Fruit fly (Drosophila melanogaster) whole organism, prepupa: ENCODE data around the gene lark.

Experiments
- Blimp-1 ChIP-seq: fragments of 200-800 bp; sonication (Bioruptor generic); optimal IDR thresholded peaks from 3 replicates; lab custom pipeline; 2017; ENCODE audit warnings: missing biosample characterization, missing genetic modification characterization, mild to moderate bottlenecking, moderate library complexity, missing genetic modification reagents
- CG10631 ChIP-seq: fragments of 200-800 bp; sonication (Bioruptor generic); optimal IDR thresholded peaks from 2 replicates; lab custom pipeline; 2016; ENCODE audit warnings: missing biosample characterization, missing genetic modification characterization
- CG11294 ChIP-seq: fragments of 200-800 bp; sonication (Bioruptor generic); IDR thresholded peaks from 2 replicates; pipeline ENCODE4 v1.3.6; 2022; ENCODE audit warnings: missing biosample characterization, missing genetic modification characterization
- CG11762 ChIP-seq: fragments of 200-800 bp; sonication (Bioruptor generic); optimal IDR thresholded peaks from 3 replicates; lab custom pipeline; 2016; ENCODE audit warnings: missing biosample characterization, missing genetic modification characterization; ENCODE audit not compliant: insufficient read depth
- CG15336 ChIP-seq: fragments of 200-800 bp; sonication (Bioruptor generic); IDR thresholded peaks from 2 replicates; pipeline ENCODE4 v1.3.6; 2022; ENCODE audit warnings: missing biosample characterization, missing genetic modification characterization
- CG1621 ChIP-seq: fragments of 200-800 bp; sonication (Bioruptor generic); optimal IDR thresholded peaks from 3 replicates; lab custom pipeline; 2018; ENCODE audit warnings: missing biosample characterization, mild to moderate bottlenecking, missing genetic modification characterization
- CG16779 ChIP-seq: fragments of 200-800 bp; sonication (Bioruptor generic); optimal IDR thresholded peaks from 3 replicates; lab custom pipeline; 2017; ENCODE audit warnings: missing biosample characterization, mild to moderate bottlenecking, missing genetic modification characterization
- CG3032 ChIP-seq: fragments of 200-800 bp; optimal IDR thresholded peaks from 2 replicates; lab custom pipeline; 2019; ENCODE audit warnings: missing biosample characterization, mild to moderate bottlenecking, missing genetic modification characterization, moderate library complexity
- CG31627 ChIP-seq: fragments of 200-800 bp; sonication (Bioruptor generic); optimal IDR thresholded peaks from 3 replicates; lab custom pipeline; 2016; ENCODE audit warnings: missing biosample characterization, missing genetic modification characterization
- CG32006 ChIP-seq: fragments of 200-800 bp; sonication (Bioruptor generic); optimal IDR thresholded peaks from 3 replicates; lab custom pipeline; 2017; ENCODE audit warnings: missing biosample characterization, mild to moderate bottlenecking, missing genetic modification characterization
- CG34406 ChIP-seq: fragments of 200-800 bp; sonication (Bioruptor generic); optimal IDR thresholded peaks from 3 replicates; lab custom pipeline; 2016; ENCODE audit warnings: missing biosample characterization, missing genetic modification characterization
- CG4318 ChIP-seq: fragments of 200-800 bp; sonication (Bioruptor generic); optimal IDR thresholded peaks from 3 replicates; lab custom pipeline; 2017; ENCODE audit warnings: missing biosample characterization, mild to moderate bottlenecking, missing genetic modification characterization
- CG6163 ChIP-seq: fragments of 200-800 bp; sonication (Bioruptor generic); IDR thresholded peaks from 3 replicates; pipeline ENCODE4 v1.3.6; 2022; ENCODE audit warnings: missing biosample characterization, missing genetic modification characterization
- CG6792 ChIP-seq: fragments of 200-800 bp; sonication (Bioruptor generic); optimal IDR thresholded peaks from 3 replicates; lab custom pipeline; 2016; ENCODE audit warnings: missing biosample characterization, missing genetic modification characterization
- CG6854 ChIP-seq: fragments of 200-800 bp; sonication (Bioruptor generic); optimal IDR thresholded peaks from 2 replicates; lab custom pipeline; 2017; ENCODE audit warnings: missing biosample characterization, mild to moderate bottlenecking, missing genetic modification characterization
- CG7368 ChIP-seq: fragments of 200-800 bp; sonication (Bioruptor generic); optimal IDR thresholded peaks from 3 replicates; lab custom pipeline; 2016; ENCODE audit warnings: missing biosample characterization, missing genetic modification characterization
- CG8119 ChIP-seq: fragments of 200-800 bp; sonication (Bioruptor generic); IDR thresholded peaks from 3 replicates; pipeline ENCODE4 v1.3.6; 2022; ENCODE audit warnings: missing biosample characterization, missing genetic modification characterization
- CG8319 ChIP-seq: fragments of 200-800 bp; sonication (Bioruptor generic); optimal IDR thresholded peaks from 3 replicates; lab custom pipeline; 2016; ENCODE audit warnings: missing biosample characterization, missing genetic modification characterization
- CG8632 ChIP-seq: fragments of 200-800 bp; sonication (Bioruptor generic); optimal IDR thresholded peaks from 3 replicates; lab custom pipeline; 2016; ENCODE audit warnings: missing biosample characterization, missing genetic modification characterization
- Eip75B ChIP-seq: fragments of 200-800 bp; sonication (Bioruptor generic); optimal IDR thresholded peaks from 3 replicates; lab custom pipeline; 2016; ENCODE audit warnings: missing biosample characterization, missing genetic modification characterization
- Eip93F ChIP-seq: fragments of 200-800 bp; sonication (Bioruptor generic); optimal IDR thresholded peaks from 2 replicates; lab custom pipeline; 2016; ENCODE audit warnings: missing biosample characterization, mild to moderate bottlenecking, missing genetic modification characterization
- Ets21C ChIP-seq: fragments of 200-800 bp; sonication (Bioruptor generic); optimal IDR thresholded peaks from 3 replicates; lab custom pipeline; 2016; ENCODE audit warnings: missing biosample characterization, missing genetic modification characterization
- Ets96B ChIP-seq: fragments of 200-800 bp; optimal IDR thresholded peaks from 2 replicates; lab custom pipeline; 2019; ENCODE audit warnings: missing biosample characterization, mild to moderate bottlenecking, missing genetic modification characterization, moderate library complexity
- Gug ChIP-seq: fragments of 200-800 bp; sonication (Bioruptor generic); IDR thresholded peaks from 2 replicates; pipeline ENCODE4 v1.3.6; 2022; ENCODE audit warnings: missing biosample characterization, missing genetic modification characterization
- Hr38 ChIP-seq: sonication (Bioruptor generic); optimal IDR thresholded peaks from 2 replicates; lab custom pipeline; 2016; ENCODE audit warnings: missing biosample characterization, missing genetic modification characterization
- Hr39 ChIP-seq: fragments of 200-800 bp; sonication (Bioruptor generic); optimal IDR thresholded peaks from 2 replicates; lab custom pipeline; 2016; ENCODE audit warnings: missing biosample characterization, missing genetic modification characterization
- Met ChIP-seq: fragments of 200-800 bp; sonication (Bioruptor generic); optimal IDR thresholded peaks from 3 replicates; lab custom pipeline; 2016; ENCODE audit warnings: missing biosample characterization, missing genetic modification characterization
- OdsH ChIP-seq: fragments of 200-800 bp; sonication (Bioruptor generic); optimal IDR thresholded peaks from 3 replicates; lab custom pipeline; 2016; ENCODE audit warnings: missing biosample characterization, missing genetic modification characterization
- Sox102F ChIP-seq: fragments of 200-800 bp; sonication (Bioruptor generic); optimal IDR thresholded peaks from 2 replicates; lab custom pipeline; 2016; ENCODE audit warnings: missing biosample characterization, mild to moderate bottlenecking, missing genetic modification characterization
- Sox14 ChIP-seq: fragments of 200-800 bp; sonication (Bioruptor generic); optimal IDR thresholded peaks from 3 replicates; lab custom pipeline; 2016; ENCODE audit warnings: missing biosample characterization, missing genetic modification characterization
- Sox15 ChIP-seq: fragments of 200-800 bp; sonication (Bioruptor generic); optimal IDR thresholded peaks from 3 replicates; lab custom pipeline; 2016; ENCODE audit warnings: missing biosample characterization, missing genetic modification characterization
- achi ChIP-seq: fragments of 200-800 bp; sonication (Bioruptor generic); optimal IDR thresholded peaks from 3 replicates; lab custom pipeline; 2016; ENCODE audit warnings: missing biosample characterization, missing genetic modification characterization
- cyc ChIP-seq: fragments of 200-800 bp; sonication (Bioruptor generic); optimal IDR thresholded peaks from 3 replicates; lab custom pipeline; 2016; ENCODE audit warnings: missing biosample characterization, missing genetic modification characterization
- dsx ChIP-seq: fragments of 200-800 bp; optimal IDR thresholded peaks from 3 replicates; lab custom pipeline; 2019; ENCODE audit warnings: missing biosample characterization, mild to moderate bottlenecking, missing genetic modification characterization, moderate library complexity; ENCODE audit not compliant: poor library complexity, severe bottlenecking
- eg ChIP-seq: fragments of 200-800 bp; sonication (Bioruptor generic); IDR thresholded peaks from 3 replicates; pipeline ENCODE4 v1.3.6; 2022; ENCODE audit warnings: missing biosample characterization, missing genetic modification characterization
- esn ChIP-seq: fragments of 200-800 bp; sonication (Bioruptor generic); optimal IDR thresholded peaks from 2 replicates; lab custom pipeline; 2016; ENCODE audit warnings: missing biosample characterization, mild to moderate bottlenecking, missing genetic modification characterization, moderate library complexity
- fd59A ChIP-seq: fragments of 200-800 bp; sonication (Bioruptor generic); optimal IDR thresholded peaks from 2 replicates; lab custom pipeline; 2017; ENCODE audit warnings: missing biosample characterization, mild to moderate bottlenecking, missing genetic modification characterization, missing genetic modification reagents
- fd85E ChIP-seq: fragments of 200-800 bp; sonication (Bioruptor generic); optimal IDR thresholded peaks from 3 replicates; lab custom pipeline; 2016; ENCODE audit warnings: missing biosample characterization, missing genetic modification characterization
- lz ChIP-seq: fragments of 200-800 bp; sonication (Bioruptor generic); optimal IDR thresholded peaks from 3 replicates; lab custom pipeline; 2016; ENCODE audit warnings: missing biosample characterization, missing genetic modification characterization
- net ChIP-seq: fragments of 200-800 bp; sonication (Bioruptor generic); optimal IDR thresholded peaks from 3 replicates; lab custom pipeline; 2016; ENCODE audit warnings: missing biosample characterization, missing genetic modification characterization
- pdm3 ChIP-seq: fragments of 200-800 bp; sonication (Bioruptor generic); optimal IDR thresholded peaks from 3 replicates; lab custom pipeline; 2016; ENCODE audit warnings: missing biosample characterization, missing genetic modification characterization
- salr ChIP-seq, 2 experiments: fragments of 200-800 bp; sonication (Bioruptor generic); optimal IDR thresholded peaks; 3 replicates each; lab custom pipeline; 2016 to 2018; ENCODE audit warnings: missing biosample characterization in 2 of 2, missing genetic modification characterization in 2 of 2, mild to moderate bottlenecking in 1 of 2
- ss ChIP-seq, 2 experiments: fragments of 200-800 bp; sonication (Bioruptor generic); optimal IDR thresholded peaks; 2 replicates in 1 of 2; 3 replicates in 1 of 2; lab custom pipeline; 2017 to 2018; ENCODE audit warnings: mild to moderate bottlenecking in 2 of 2, missing biosample characterization in 2 of 2, missing genetic modification characterization in 2 of 2, moderate library complexity in 1 of 2
- svp ChIP-seq: fragments of 200-800 bp; sonication (Bioruptor generic); peaks from one replicate; lab custom pipeline; 2016; ENCODE audit warnings: missing biosample characterization, missing genetic modification characterization
- topi ChIP-seq: fragments of 200-800 bp; sonication (Bioruptor generic); optimal IDR thresholded peaks from 3 replicates; lab custom pipeline; 2016; ENCODE audit warnings: missing biosample characterization, missing genetic modification characterization
- vri ChIP-seq: fragments of 200-800 bp; sonication (Bioruptor generic); optimal IDR thresholded peaks from 3 replicates; lab custom pipeline; 2016; ENCODE audit warnings: missing biosample characterization, mild to moderate bottlenecking, missing genetic modification characterization

The lark gene

dm6 chr3L:7323348-7323747, 15.7 kb upstream of the lark start, which contains the start of the genes RhoGEF4 and Rint1 (continued):
- TF ChIP-seq vri (GFP tag; lab: Kevin White, UChicago), result no peak
- no peak for TF ChIP-seq CG32006
- no peak for TF ChIP-seq ss (GFP tag; optimal IDR thresholded peaks at IDR 0.05; lab: Kevin White, UChicago)
- no peak for TF ChIP-seq topi (GFP tag; lab: Kevin White, UChicago)
- TF ChIP-seq net, result peak; percentile 16
- peak; percentile 45 for TF ChIP-seq Sox15 (GFP tag; lab: Kevin White, UChicago)
- no peak for TF ChIP-seq pdm3 (GFP tag; lab: Kevin White, UChicago)
- TF ChIP-seq Hr39 (GFP tag; lab: Kevin White, UChicago), result peak; percentile 57
- no peak for TF ChIP-seq salr (GFP tag; optimal IDR thresholded peaks at IDR 0.05; lab: Kevin White, UChicago)
- TF ChIP-seq Ets21C, result no peak
- no peak for TF ChIP-seq Blimp-1 (GFP tag; lab: Kevin White, UChicago)
- no peak for TF ChIP-seq Sox102F (GFP tag; lab: Kevin White, UChicago)
- no peak for TF ChIP-seq OdsH (GFP tag; lab: Kevin White, UChicago)
- TF ChIP-seq CG16779 (tag; lab: Kevin White, UChicago), result no peak
- TF ChIP-seq Gug (GFP tag; lab: Robert Waterston, UW), result peak; percentile 60
- TF ChIP-seq, all 60 proteins: peak for 23

dm6 chr3L:7326676-7327075, 12.4 kb upstream of the lark start:
- TF ChIP-seq Met (GFP tag; lab: Kevin White, UChicago), result no peak
- TF ChIP-seq CG11294, result no peak
- no peak for TF ChIP-seq CG4318 (GFP tag; lab: Kevin White, UChicago)

DNA sequence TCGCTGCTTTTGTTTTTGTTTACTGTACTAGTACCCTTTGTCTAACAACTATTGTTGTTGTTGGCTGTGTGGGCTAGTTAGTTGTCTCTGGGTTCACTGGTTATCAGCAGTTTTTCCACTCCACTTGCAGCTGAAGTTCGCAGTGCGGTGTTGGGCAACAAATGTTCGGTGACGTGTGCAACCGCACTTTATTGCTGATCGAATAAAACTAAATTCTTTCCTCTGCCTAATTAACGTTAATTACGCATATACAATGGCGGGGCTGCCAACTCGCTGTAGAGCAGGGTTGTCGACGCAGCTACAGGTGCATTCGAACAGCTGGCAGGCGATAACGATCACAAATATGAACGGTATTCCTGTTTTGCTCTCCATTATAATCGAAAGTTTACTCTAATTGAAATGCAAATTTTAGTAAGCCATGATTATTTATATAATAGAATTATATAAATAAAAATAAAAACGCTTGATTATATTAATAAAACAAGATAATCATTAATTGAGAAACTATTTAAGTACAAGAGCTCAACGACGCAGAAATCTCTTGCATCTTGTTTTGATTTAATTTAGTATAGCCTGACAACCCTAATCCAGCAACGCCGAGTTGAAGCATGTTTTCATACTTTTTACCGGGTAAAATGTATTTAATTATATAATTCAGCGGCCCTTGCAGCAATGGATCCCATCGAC, 10.4 kb upstream of the lark start, which contains the start of the genes mrva, CG42307 and mus312:
Gene mrva, minus strand, starts transcription at position 276 of the 687 bp plus-strand sequence.
Gene CG42307, plus strand, starts transcription at position 566 of the 687 bp plus-strand sequence.
Gene mus312, plus strand, starts transcription at position 566 of the 687 bp plus-strand sequence.
- peak; percentile 65 for TF ChIP-seq Blimp-1 (GFP tag; lab: Kevin White, UChicago)
- peak; percentile 52 for TF ChIP-seq Eip93F (GFP tag; lab: Kevin White, UChicago)
- peak; percentile 44 for TF ChIP-seq CG31627 (GFP tag; lab: Kevin White, UChicago)
- no peak for TF ChIP-seq fd85E
- TF ChIP-seq CG7368 (GFP tag; lab: Kevin White, UChicago), result peak; percentile 50
- peak; percentile 83 for TF ChIP-seq achi (GFP tag; lab: Kevin White, UChicago)
- TF ChIP-seq CG6854 (GFP tag; lab: Kevin White, UChicago), result peak; percentile 13
- TF ChIP-seq Sox14 (GFP tag; lab: Kevin White, UChicago), result peak; percentile 79
- peak; percentile 60 for TF ChIP-seq cyc
- no peak for TF ChIP-seq CG8319 (GFP tag; lab: Kevin White, UChicago)
- peak; percentile 80 for TF ChIP-seq CG8119
- TF ChIP-seq dsx (GFP tag; lab: Kevin White, UChicago), result peak; percentile 48
- TF ChIP-seq Hr38 (GFP tag; lab: Kevin White, UChicago), result no peak
- TF ChIP-seq CG10631 (GFP tag; lab: Kevin White, UChicago), result peak; percentile 85
- no peak for TF ChIP-seq Ets21C
- TF ChIP-seq CG4318 (GFP tag; lab: Kevin White, UChicago), result no peak
- TF ChIP-seq Hr39 (GFP tag; lab: Kevin White, UChicago), result no peak
- peak; percentile 86 for TF ChIP-seq CG8632 (GFP tag; lab: Kevin White, UChicago)
- peak; percentile 28 for TF ChIP-seq fd59A
- TF ChIP-seq salr (GFP tag; optimal IDR thresholded peaks at IDR 0.05; lab: Kevin White, UChicago), result peak in 1 of 2 experiments; percentile 21
- TF ChIP-seq Sox15 (GFP tag; lab: Kevin White, UChicago), result peak; percentile 67
- no peak for TF ChIP-seq svp (GFP tag; lab: Kevin White, UChicago)
- TF ChIP-seq CG1621 (tag; lab: Kevin White, UChicago), result no peak
- peak; percentile 89 for TF ChIP-seq eg (GFP tag; lab: Robert Waterston, UW)
- peak; percentile 90 for TF ChIP-seq CG3032 (tag; lab: Kevin White, UChicago)
- peak; percentile 81 for TF ChIP-seq CG34406 (GFP tag; lab: Kevin White, UChicago)
- TF ChIP-seq Gug (GFP tag; lab: Robert Waterston, UW), result peak; percentile 77
- TF ChIP-seq CG6792 (GFP tag; lab: Kevin White, UChicago), result peak; percentile 70
- peak; percentile 82 for TF ChIP-seq CG15336 (GFP tag; lab: Robert Waterston, UW)
- peak; percentile 76 for TF ChIP-seq CG11762 (GFP tag; lab: Kevin White, UChicago)
- TF ChIP-seq Eip75B (GFP tag; lab: Kevin White, UChicago), result no peak
- peak; percentile 62 for TF ChIP-seq lz (GFP tag; lab: Kevin White, UChicago)
- peak; percentile 78 for TF ChIP-seq CG6163
- TF ChIP-seq esn, result peak; percentile 78
- peak; percentile 82; the same call in 1 of the 2 replicates for TF ChIP-seq CG11294
- TF ChIP-seq Ets96B (tag; lab: Kevin White, UChicago), result peak; percentile 85
